Fruit fly (Drosophila melanogaster) whole organism, embryonic: Measurements from ENCODE around the gene CG7065.

Experiments
- BtbVII ChIP-seq: fragments of 200-800 bp; sonication (Bioruptor generic); optimal IDR thresholded peaks from 3 replicates; lab custom pipeline; 2017; ENCODE audit warnings: missing biosample characterization, mild to moderate bottlenecking, missing genetic modification characterization
- CG10462 ChIP-seq: fragments of 200-800 bp; sonication (Bioruptor generic); optimal IDR thresholded peaks from 2 replicates; lab custom pipeline; 2016; ENCODE audit warnings: missing biosample characterization, missing genetic modification characterization
- CG11696 ChIP-seq: fragments of 200-800 bp; sonication (Bioruptor generic); IDR thresholded peaks from 2 replicates; pipeline ENCODE4 v1.3.6; 2022; ENCODE audit warnings: missing biosample characterization, missing genetic modification characterization
- CG1233 ChIP-seq: fragments of 200-800 bp; sonication (Bioruptor generic); optimal IDR thresholded peaks from 4 replicates; lab custom pipeline; 2018; ENCODE audit warnings: missing biosample characterization, mild to moderate bottlenecking, missing genetic modification characterization
- CG12391 ChIP-seq: fragments of 200-800 bp; sonication (Bioruptor generic); optimal IDR thresholded peaks from 3 replicates; lab custom pipeline; 2018; ENCODE audit warnings: missing biosample characterization, mild to moderate bottlenecking, missing genetic modification characterization, moderate library complexity
- CG12942 ChIP-seq: fragments of 200-800 bp; sonication (Bioruptor generic); optimal IDR thresholded peaks from 3 replicates; lab custom pipeline; 2016; ENCODE audit warnings: missing biosample characterization, missing genetic modification characterization
- CG13287 ChIP-seq: fragments of 200-800 bp; sonication (Bioruptor generic); IDR thresholded peaks from 2 replicates; pipeline ENCODE4 v1.3.6; 2022; ENCODE audit warnings: missing biosample characterization, missing genetic modification characterization; ENCODE audit not compliant: partially characterized antibody
- CG14441 ChIP-seq: fragments of 200-800 bp; sonication (Bioruptor generic); IDR thresholded peaks from 2 replicates; pipeline ENCODE4 v1.3.6; 2022; ENCODE audit warnings: missing biosample characterization, missing genetic modification characterization
- CG14710 ChIP-seq: fragments of 200-800 bp; sonication (Bioruptor generic); optimal IDR thresholded peaks from 3 replicates; lab custom pipeline; 2019; ENCODE audit warnings: missing biosample characterization, mild to moderate bottlenecking, missing genetic modification characterization, moderate library complexity
- CG15011 ChIP-seq: fragments of 200-800 bp; sonication (Bioruptor generic); optimal IDR thresholded peaks from 3 replicates; lab custom pipeline; 2018; ENCODE audit warnings: missing biosample characterization, mild to moderate bottlenecking, missing genetic modification characterization
- CG1529 ChIP-seq: fragments of 200-800 bp; sonication (Bioruptor generic); optimal IDR thresholded peaks from 3 replicates; lab custom pipeline; 2018; ENCODE audit warnings: missing biosample characterization, missing genetic modification characterization
- CG1603 ChIP-seq: fragments of 200-800 bp; sonication (Bioruptor generic); optimal IDR thresholded peaks from 2 replicates; lab custom pipeline; 2019; ENCODE audit warnings: missing biosample characterization, mild to moderate bottlenecking, missing genetic modification characterization, moderate library complexity
- CG17359 ChIP-seq: fragments of 200-800 bp; sonication (Bioruptor generic); optimal IDR thresholded peaks from 3 replicates; lab custom pipeline; 2018; ENCODE audit warnings: missing biosample characterization, mild to moderate bottlenecking, missing genetic modification characterization, moderate library complexity
- CG17568 ChIP-seq: fragments of 200-800 bp; sonication (Bioruptor generic); optimal IDR thresholded peaks from 2 replicates; lab custom pipeline; 2018; ENCODE audit warnings: missing biosample characterization, mild to moderate bottlenecking, missing genetic modification characterization, moderate library complexity
- CG18619 ChIP-seq: fragments of 200-800 bp; sonication (Bioruptor generic); optimal IDR thresholded peaks from 3 replicates; lab custom pipeline; 2017; ENCODE audit warnings: missing biosample characterization, mild to moderate bottlenecking, missing genetic modification characterization
- CG2678 ChIP-seq: fragments of 200-800 bp; sonication (Bioruptor generic); optimal IDR thresholded peaks from 3 replicates; lab custom pipeline; 2019; ENCODE audit warnings: missing biosample characterization, mild to moderate bottlenecking, missing genetic modification characterization, moderate library complexity
- CG32532 ChIP-seq: fragments of 200-800 bp; sonication (Bioruptor generic); IDR thresholded peaks from 2 replicates; pipeline ENCODE4 v1.3.6; 2022; ENCODE audit warnings: missing biosample characterization, missing genetic modification characterization
- CG3838 ChIP-seq: fragments of 200-800 bp; sonication (Bioruptor generic); optimal IDR thresholded peaks from 3 replicates; lab custom pipeline; 2016; ENCODE audit warnings: missing biosample characterization, missing genetic modification characterization
- CG4404 ChIP-seq: fragments of 200-800 bp; sonication (Bioruptor generic); IDR thresholded peaks from 2 replicates; pipeline ENCODE4 v1.3.6; 2022; ENCODE audit warnings: missing biosample characterization, missing genetic modification characterization
- CG6854 ChIP-seq: fragments of 200-800 bp; sonication (Bioruptor generic); optimal IDR thresholded peaks from 3 replicates; lab custom pipeline; 2017; ENCODE audit warnings: missing biosample characterization, mild to moderate bottlenecking, missing genetic modification characterization
- CG7271 ChIP-seq: fragments of 200-800 bp; sonication (Bioruptor generic); optimal IDR thresholded peaks from 2 replicates; lab custom pipeline; 2018; ENCODE audit warnings: missing biosample characterization, mild to moderate bottlenecking, missing genetic modification characterization, moderate library complexity
- CG7357 ChIP-seq: fragments of 200-800 bp; sonication (Bioruptor generic); IDR thresholded peaks from 3 replicates; pipeline ENCODE4 v1.3.6; 2022; ENCODE audit warnings: missing biosample characterization, missing genetic modification characterization
- CG7745 ChIP-seq: fragments of 200-800 bp; sonication (Bioruptor generic); optimal IDR thresholded peaks from 2 replicates; lab custom pipeline; 2018; ENCODE audit warnings: missing biosample characterization, mild to moderate bottlenecking, missing genetic modification characterization, moderate library complexity
- CG7839 ChIP-seq: fragments of 200-800 bp; sonication (Bioruptor generic); optimal IDR thresholded peaks from 3 replicates; lab custom pipeline; 2018; ENCODE audit warnings: missing biosample characterization, mild to moderate bottlenecking, missing genetic modification characterization, moderate library complexity
- CoRest ChIP-seq: fragments of 200-800 bp; sonication (Bioruptor generic); optimal IDR thresholded peaks from 3 replicates; lab custom pipeline; 2018; ENCODE audit warnings: missing biosample characterization, mild to moderate bottlenecking, missing genetic modification characterization, moderate library complexity
- Dll ChIP-seq: fragments of 200-800 bp; sonication (Bioruptor generic); IDR thresholded peaks from 4 replicates; pipeline ENCODE4 v1.3.6; 2022; ENCODE audit warnings: missing biosample characterization, missing genetic modification characterization; ENCODE audit not compliant: partially characterized antibody
- E2f2 ChIP-seq: fragments of 200-800 bp; sonication (Bioruptor generic); IDR thresholded peaks from 2 replicates; pipeline ENCODE4 v1.3.6; 2022; ENCODE audit warnings: missing biosample characterization, missing genetic modification characterization
- MESR4 ChIP-seq: fragments of 200-800 bp; sonication (Bioruptor generic); optimal IDR thresholded peaks from 2 replicates; lab custom pipeline; 2018; ENCODE audit warnings: missing biosample characterization, mild to moderate bottlenecking, missing genetic modification characterization, moderate library complexity
- Neu2 ChIP-seq: fragments of 200-800 bp; sonication (Bioruptor generic); optimal IDR thresholded peaks from 3 replicates; lab custom pipeline; 2016; ENCODE audit warnings: missing biosample characterization, missing genetic modification characterization, borderline replicate concordance
- Sry-β ChIP-seq: fragments of 200-800 bp; sonication (Bioruptor generic); optimal IDR thresholded peaks from 2 replicates; lab custom pipeline; 2018; ENCODE audit warnings: missing biosample characterization, mild to moderate bottlenecking, missing genetic modification characterization, moderate library complexity
- Taf1 ChIP-seq: fragments of 200-800 bp; sonication (Bioruptor generic); IDR thresholded peaks from 2 replicates; pipeline ENCODE4 v1.3.6; 2022; ENCODE audit warnings: missing biosample characterization, missing genetic modification characterization
- amos ChIP-seq: fragments of 200-800 bp; sonication (Bioruptor generic); IDR thresholded peaks from 2 replicates; pipeline ENCODE4 v1.3.6; 2022; ENCODE audit warnings: missing biosample characterization, missing genetic modification characterization; ENCODE audit not compliant: partially characterized antibody
- bowl ChIP-seq: fragments of 200-800 bp; sonication (Bioruptor generic); IDR thresholded peaks from 2 replicates; pipeline ENCODE4 v1.3.6; 2022; ENCODE audit warnings: missing biosample characterization, missing genetic modification characterization
- cad ChIP-seq: fragments of >200 bp; optimal IDR thresholded peaks from 2 replicates; lab custom pipeline; 2017; ENCODE audit warnings: missing biosample characterization, missing genetic modification characterization
- croc ChIP-seq: fragments of 200-800 bp; sonication (Bioruptor generic); conservative IDR thresholded peaks from 3 replicates; pipeline ENCODE4 v1.3.6; 2022; ENCODE audit warnings: missing biosample characterization, missing genetic modification characterization
- emc ChIP-seq: fragments of 200-800 bp; sonication (Bioruptor generic); optimal IDR thresholded peaks from 2 replicates; lab custom pipeline; 2016; ENCODE audit warnings: missing biosample characterization, missing genetic modification characterization
- fd96Cb ChIP-seq: fragments of 200-800 bp; sonication (Bioruptor generic); optimal IDR thresholded peaks from 2 replicates; lab custom pipeline; 2018; ENCODE audit warnings: missing biosample characterization, mild to moderate bottlenecking, missing genetic modification characterization, moderate library complexity
- gsb ChIP-seq: fragments of 200-800 bp; sonication (Bioruptor generic); IDR thresholded peaks from 2 replicates; pipeline ENCODE4 v1.3.6; 2022; ENCODE audit warnings: missing biosample characterization, missing genetic modification characterization
- gsb-n ChIP-seq: fragments of 200-800 bp; sonication (Bioruptor generic); optimal IDR thresholded peaks from 3 replicates; lab custom pipeline; 2018; ENCODE audit warnings: missing biosample characterization, mild to moderate bottlenecking, missing genetic modification characterization
- ham ChIP-seq: fragments of 200-800 bp; sonication (Bioruptor generic); IDR thresholded peaks from 2 replicates; pipeline ENCODE4 v1.3.6; 2022; ENCODE audit warnings: missing biosample characterization, missing genetic modification characterization
- kah ChIP-seq: fragments of 200-800 bp; sonication (Bioruptor generic); optimal IDR thresholded peaks from 2 replicates; lab custom pipeline; 2018; ENCODE audit warnings: missing biosample characterization, mild to moderate bottlenecking, missing genetic modification characterization
- lov ChIP-seq, 2 experiments: fragments of 200-800 bp in 1 of 2; fragments of >200 bp in 1 of 2; sonication (Bioruptor generic) in 1 of 2; IDR thresholded peaks in 1 of 2; optimal IDR thresholded peaks in 1 of 2; 2 replicates in 1 of 2; 3 replicates in 1 of 2; pipeline versions ENCODE4 v1.3.6 to Lab custom; 2017 to 2022; ENCODE audit warnings: missing biosample characterization in 1 of 2, missing genetic modification characterization in 1 of 2
- oc ChIP-seq: fragments of 200-800 bp; sonication (Bioruptor generic); optimal IDR thresholded peaks from 2 replicates; lab custom pipeline; 2018; ENCODE audit warnings: missing biosample characterization, mild to moderate bottlenecking, missing genetic modification characterization, moderate library complexity
- pfk ChIP-seq: fragments of 200-800 bp; sonication (Bioruptor generic); optimal IDR thresholded peaks from 2 replicates; lab custom pipeline; 2018; ENCODE audit warnings: missing biosample characterization, mild to moderate bottlenecking, missing genetic modification characterization, moderate library complexity
- pho ChIP-seq: fragments of 200-800 bp; sonication (Bioruptor generic); optimal IDR thresholded peaks from 2 replicates; lab custom pipeline; 2016; ENCODE audit warnings: missing biosample characterization, missing genetic modification characterization
- pnt ChIP-seq: fragments of 200-800 bp; sonication (Bioruptor generic); optimal IDR thresholded peaks from 3 replicates; lab custom pipeline; 2016; ENCODE audit warnings: missing biosample characterization, missing genetic modification characterization
- seq ChIP-seq: fragments of 200-800 bp; sonication (Bioruptor generic); IDR thresholded peaks from 2 replicates; pipeline ENCODE4 v1.3.6; 2022; ENCODE audit warnings: missing biosample characterization, missing genetic modification characterization
- slou ChIP-seq: fragments of 200-800 bp; sonication (Bioruptor generic); optimal IDR thresholded peaks from 3 replicates; lab custom pipeline; 2016; ENCODE audit warnings: missing biosample characterization, missing genetic modification characterization
- sna ChIP-seq: fragments of 200-800 bp; sonication (Bioruptor generic); IDR thresholded peaks from 2 replicates; pipeline ENCODE4 v1.3.6; 2022; ENCODE audit warnings: missing biosample characterization, missing genetic modification characterization; ENCODE audit not compliant: partially characterized antibody
- vvl ChIP-seq: fragments of 200-800 bp; sonication (Bioruptor generic); IDR thresholded peaks from 2 replicates; pipeline ENCODE4 v1.3.6; 2022; ENCODE audit warnings: missing biosample characterization, missing genetic modification characterization
- yki ChIP-seq: fragments of >200 bp; optimal IDR thresholded peaks from 3 replicates; lab custom pipeline; 2018

CG7065 gene

DNA sequence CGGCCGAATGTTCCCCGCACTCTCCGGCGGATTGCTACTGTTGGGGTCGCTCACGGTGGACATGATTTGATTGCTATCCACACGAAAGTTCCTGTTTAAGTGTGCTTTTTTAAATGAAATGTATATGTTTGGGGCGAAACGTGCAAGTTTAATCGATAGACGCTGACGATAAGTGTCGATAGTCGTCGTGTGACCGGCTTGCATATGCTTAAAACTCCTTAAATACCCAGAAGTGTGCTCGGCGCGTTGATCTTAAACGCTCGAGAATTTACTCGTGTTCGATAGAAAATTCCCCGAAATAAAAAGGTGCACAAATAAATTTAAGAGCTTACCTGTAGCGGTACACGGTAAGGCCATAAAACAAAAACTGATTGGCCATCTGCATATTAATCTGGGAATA lies 19.6 kb downstream of the CG7065 start, which contains the start of the genes Zpr1 and CG44532 (continued):
- no peak for TF ChIP-seq CG4404 (GFP tag; lab: Robert Waterston, UW)
- no peak for TF ChIP-seq emc
- TF ChIP-seq slou: no peak
- no peak for TF ChIP-seq croc (GFP tag; lab: Robert Waterston, UW)
- TF ChIP-seq Sry-β (GFP tag; lab: Kevin White, UChicago): no peak
- no peak for TF ChIP-seq CG10462 (GFP tag; lab: Kevin White, UChicago)
- TF ChIP-seq CG15011 (GFP tag; lab: Kevin White, UChicago): no peak
- TF ChIP-seq Taf1 (GFP tag; lab: Robert Waterston, UW): no peak
- no peak for TF ChIP-seq CG7271
- TF ChIP-seq CG17568 (GFP tag; lab: Kevin White, UChicago): no peak
- TF ChIP-seq pnt (GFP tag; lab: Kevin White, UChicago): no peak
- no peak for TF ChIP-seq CG12942 (GFP tag; lab: Kevin White, UChicago)
- TF ChIP-seq pfk (GFP tag; lab: Kevin White, UChicago): no peak
- TF ChIP-seq seq (GFP tag; lab: Robert Waterston, UW): no peak
- peak; percentile 67 for TF ChIP-seq Dll (GFP tag; lab: Robert Waterston, UW)
- TF ChIP-seq CG32532: no peak
- TF ChIP-seq gsb-n: no peak
- TF ChIP-seq CG1233 (GFP tag; lab: Kevin White, UChicago): no peak
- no peak for TF ChIP-seq bowl
- TF ChIP-seq CG1529 (GFP tag; lab: Kevin White, UChicago): no peak
- no peak for TF ChIP-seq CG17359 (tag; lab: Kevin White, UChicago)
- no peak for TF ChIP-seq CG3838
- TF ChIP-seq CoRest (tag; lab: Kevin White, UChicago): no peak
- TF ChIP-seq ham (GFP tag; lab: Robert Waterston, UW): no peak
- TF ChIP-seq CG14441 (GFP tag; lab: Robert Waterston, UW): no peak
- no peak for TF ChIP-seq oc (tag; lab: Kevin White, UChicago)
- no peak for TF ChIP-seq CG7839 (tag; lab: Kevin White, UChicago)
- TF ChIP-seq E2f2 (GFP tag; lab: Robert Waterston, UW): peak; percentile 73
- no peak for TF ChIP-seq CG6854 (GFP tag; lab: Kevin White, UChicago)
- TF ChIP-seq CG14710 (tag; lab: Kevin White, UChicago): peak; percentile 18
- TF ChIP-seq sna (GFP tag; lab: Robert Waterston, UW): peak; percentile 56; the same call in 1 of the 2 replicates
- TF ChIP-seq CG7745 (tag; lab: Kevin White, UChicago): no peak
- no peak for TF ChIP-seq lov (optimal IDR thresholded peaks at IDR 0.05; lab: Kevin White, UChicago)
- TF ChIP-seq lov (GFP tag; IDR thresholded peaks at IDR 0.05; lab: Robert Waterston, UW): no peak
- no peak for TF ChIP-seq gsb (GFP tag; lab: Robert Waterston, UW)
- no peak for TF ChIP-seq CG7357
- no peak for TF ChIP-seq vvl (GFP tag; lab: Robert Waterston, UW)
- no peak for TF ChIP-seq kah (GFP tag; lab: Kevin White, UChicago)
- no peak for TF ChIP-seq Neu2 (GFP tag; lab: Kevin White, UChicago)
- TF ChIP-seq CG13287 (GFP tag; lab: Robert Waterston, UW): peak; percentile 77
- no peak for TF ChIP-seq cad (GFP tag; lab: Kevin White, UChicago)
- TF ChIP-seq CG1603: no peak
- no peak for TF ChIP-seq CG18619 (GFP tag; lab: Kevin White, UChicago)
- no peak for TF ChIP-seq CG2678
- no peak for TF ChIP-seq yki
- no peak for TF ChIP-seq pho (GFP tag; lab: Kevin White, UChicago)
- no peak for TF ChIP-seq fd96Cb (tag; lab: Kevin White, UChicago)
- peak; percentile 74 for TF ChIP-seq amos
- TF ChIP-seq BtbVII: no peak
- peak; percentile 33 for TF ChIP-seq MESR4 (GFP tag; lab: Kevin White, UChicago)
- no peak for TF ChIP-seq CG11696 (GFP tag; lab: Robert Waterston, UW)
- no peak for TF ChIP-seq CG12391 (tag; lab: Kevin White, UChicago)
